Worm (Caenorhabditis elegans): ENCODE measurements around the gene F07H5.13.

F07H5.13 gene

DNA sequence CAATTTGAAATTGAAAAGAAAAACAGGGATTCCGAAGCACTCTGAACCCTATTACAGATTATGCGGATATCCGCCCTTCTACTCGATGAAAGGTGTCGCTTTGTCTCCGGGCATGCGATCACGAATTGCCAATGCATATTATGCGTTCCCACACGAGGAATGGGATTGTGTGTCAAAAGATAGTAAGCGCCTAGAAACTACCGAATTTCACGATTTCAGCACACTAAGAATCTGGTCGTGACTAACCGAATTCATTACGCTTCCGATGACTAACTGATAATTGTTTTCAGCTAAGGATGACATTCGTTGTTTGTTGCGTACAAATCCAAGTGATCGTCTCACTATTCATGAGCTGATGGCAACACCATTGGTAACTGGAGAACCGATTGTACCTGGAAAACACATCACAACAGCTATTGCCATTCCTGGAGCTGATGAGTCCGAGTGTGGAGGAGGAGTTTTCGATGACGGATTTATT is 44.0 kb upstream of the F07H5.13 start (continued):
- peak; percentile 44; the same call in 1 of the 2 replicates for TF ChIP-seq let-526 (GFP tag; IDR thresholded peaks at IDR 0.05)
- no peak for TF ChIP-seq unc-62 (GFP tag; optimal IDR thresholded peaks at IDR 0.05)
- peak; percentile 64; the same call in 1 of the 2 replicates for TF ChIP-seq madf-3 (GFP tag; IDR thresholded peaks at IDR 0.05)
- 0 out of 2 replicates have a peak, but pooled peaks have one; percentile 47 for TF ChIP-seq lin-26 (GFP tag; IDR thresholded peaks at IDR 0.05)
- TF ChIP-seq athp-1 (tag; optimal IDR thresholded peaks at IDR 0.05), result peak; percentile 23
- TF ChIP-seq Y67H2A.10 (GFP tag; conservative IDR thresholded peaks at IDR 0.05), result no peak
- peak; percentile 47 for TF ChIP-seq ztf-26 (tag; optimal IDR thresholded peaks at IDR 0.05)
- TF ChIP-seq aptf-2 (GFP tag; conservative IDR thresholded peaks at IDR 0.05), result peak; percentile 50; the same call in 1 of the 2 replicates
- TF ChIP-seq him-1 (tag; optimal IDR thresholded peaks at IDR 0.05), result no peak
- TF ChIP-seq rec-8 (tag; optimal IDR thresholded peaks at IDR 0.05), result no peak
- TF ChIP-seq ama-1 (optimal IDR thresholded peaks at IDR 0.05), result peak; percentile 23
- TF ChIP-seq ama-1 (GFP tag; optimal IDR thresholded peaks at IDR 0.05), result no peak
- no peak for TF ChIP-seq nfyb-1 (GFP tag; IDR thresholded peaks at IDR 0.05)

DNA sequence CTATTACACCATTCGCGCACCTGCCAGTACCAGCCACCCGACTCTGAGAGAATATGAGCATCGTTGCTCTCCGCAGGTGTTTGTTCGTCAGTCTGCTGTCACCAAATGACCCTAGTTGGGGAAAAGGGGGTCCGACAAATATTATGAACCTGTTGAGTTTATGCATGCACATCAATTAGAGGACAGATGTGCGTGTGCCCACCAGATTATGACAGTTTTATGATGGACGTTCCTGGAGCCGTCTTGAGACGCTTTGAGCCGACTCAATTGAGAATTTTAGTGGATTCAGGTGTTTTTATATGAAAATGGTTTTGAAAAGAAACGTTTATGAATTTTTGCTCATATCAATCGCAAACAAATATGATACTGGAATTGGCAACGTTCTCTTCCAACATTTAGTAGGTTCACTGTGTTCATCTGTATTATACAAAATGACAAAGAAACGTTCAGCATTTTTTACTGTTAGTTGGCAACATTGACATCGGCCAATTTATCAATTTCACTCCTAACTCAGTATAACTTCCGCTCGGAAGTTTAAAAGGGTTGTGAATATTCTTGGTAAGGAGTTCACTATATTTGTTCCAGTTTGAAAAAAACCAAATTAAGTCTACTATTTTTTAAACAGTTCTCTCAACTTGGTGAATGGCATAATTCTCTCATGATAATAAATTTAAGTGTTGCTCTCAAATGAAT is 43.0 kb upstream of the F07H5.13 start:
- TF ChIP-seq aptf-3 (GFP tag; IDR thresholded peaks at IDR 0.05) (peak; percentile 63), ztf-3 (GFP tag; optimal IDR thresholded peaks at IDR 0.05) (peak; percentile 77), hlh-26 (GFP tag; conservative IDR thresholded peaks at IDR 0.05) (0 out of 2 replicates have a peak, but pooled peaks have one; percentile 18), lin-26 (GFP tag; IDR thresholded peaks at IDR 0.05) (peak; percentile 88), Y53G8AR.9 (GFP tag; conservative IDR thresholded peaks at IDR 0.05) (peak; percentile 93), F37B4.10 (GFP tag; IDR thresholded peaks at IDR 0.05) (0 out of 2 replicates have a peak, but pooled peaks have one; percentile 80), ceh-40 (GFP tag; IDR thresholded peaks at IDR 0.05) (peak; percentile 55; the same call in 1 of the 2 replicates), somi-1 (GFP tag; optimal IDR thresholded peaks at IDR 0.05) (peak; percentile 82), repo-1 (tag; optimal IDR thresholded peaks at IDR 0.05) (peak; percentile 98), hmg-1.2 (GFP tag; IDR thresholded peaks at IDR 0.05) (peak; percentile 4; the same call in 1 of the 2 replicates), madf-6 (GFP tag; IDR thresholded peaks at IDR 0.05) (peak; percentile 32; the same call in 1 of the 2 replicates), dox-1 (GFP tag; IDR thresholded peaks at IDR 0.05) (peak; percentile 75), aptf-2 (GFP tag; conservative IDR thresholded peaks at IDR 0.05) (peak; percentile 59; the same call in 1 of the 2 replicates), lin-54 (GFP tag; optimal IDR thresholded peaks at IDR 0.05) (peak; percentile 46), lir-1 (GFP tag; conservative IDR thresholded peaks at IDR 0.05) (peak; percentile 5; the same call in 1 of the 2 replicates), C06A6.2 (GFP tag; conservative IDR thresholded peaks at IDR 0.05) (peak; percentile 50), K11D2.4 (GFP tag; IDR thresholded peaks at IDR 0.05) (peak; percentile 78), B0336.3 (GFP tag; IDR thresholded peaks at IDR 0.05) (peak; percentile 88), attf-5 (GFP tag; optimal IDR thresholded peaks at IDR 0.05) (peak; percentile 70), unc-62 (GFP tag; optimal IDR thresholded peaks at IDR 0.05) (no peak), F39B2.1 (GFP tag; IDR thresholded peaks at IDR 0.05) (no peak), F23B12.7 (tag; optimal IDR thresholded peaks at IDR 0.05; ENCODE audit: insufficient read depth) (no peak), Y53F4B.3 (GFP tag; IDR thresholded peaks at IDR 0.05) (0 out of 2 replicates have a peak, but pooled peaks have one; percentile 25), let-607 (tag; optimal IDR thresholded peaks at IDR 0.05) (peak; percentile 39 to 41), zim-3 (tag; optimal IDR thresholded peaks at IDR 0.05) (no peak), tbp1 (GFP tag; optimal IDR thresholded peaks at IDR 0.05) (peak; percentile 54), ccch-3 (GFP tag; optimal IDR thresholded peaks at IDR 0.05) (no peak), tlf-1 (GFP tag; optimal IDR thresholded peaks at IDR 0.05) (peak; percentile 90), egl-44 (GFP tag; IDR thresholded peaks at IDR 0.05) (0 out of 2 replicates have a peak, but pooled peaks have one; percentile 10), dpl-1 (GFP tag; optimal IDR thresholded peaks at IDR 0.05) (peak; percentile 5), nhr-120 (GFP tag; IDR thresholded peaks at IDR 0.05) (no peak), ztf-25 (GFP tag; IDR thresholded peaks at IDR 0.05) (peak; percentile 50; the same call in 1 of the 2 replicates), rcor-1 (GFP tag; IDR thresholded peaks at IDR 0.05) (0 out of 2 replicates have a peak, but pooled peaks have one; percentile 9), lin-40 (tag; optimal IDR thresholded peaks at IDR 0.05) (peak; percentile 68), F52B5.7 (tag; optimal IDR thresholded peaks at IDR 0.05) (peak; percentile 85)
